Fruit fly (Drosophila melanogaster): Measurements from ENCODE around the gene Brf.

DNA sequence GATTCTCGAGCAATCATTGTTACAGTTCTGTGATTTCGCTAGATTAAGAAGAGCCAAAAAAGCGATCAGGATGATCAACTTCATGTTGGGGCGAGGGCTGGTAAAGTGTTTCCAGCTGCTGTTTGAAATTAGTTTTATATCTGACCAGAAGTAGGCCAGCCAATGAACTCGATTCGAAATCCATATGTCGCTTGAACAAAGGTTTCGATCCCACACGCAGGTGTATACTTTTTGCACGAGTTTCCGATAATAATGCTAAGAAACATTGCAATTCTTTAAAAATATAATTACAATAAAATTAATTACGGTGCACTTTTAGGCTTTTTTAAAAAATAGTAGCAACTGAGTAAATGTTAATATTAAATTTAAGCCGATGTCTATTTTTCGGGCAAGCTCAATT is 12.5 kb upstream of the Brf start, which contains the start of gene CG34280:
- TF ChIP-seq Hr96 (GFP tag; optimal IDR thresholded peaks at IDR 0.05) (no peak), ovo (GFP tag; optimal IDR thresholded peaks at IDR 0.05) (no peak), cic (GFP tag; optimal IDR thresholded peaks at IDR 0.05) (no peak), CG11617 (GFP tag; optimal IDR thresholded peaks at IDR 0.05) (no peak), pad (GFP tag; optimal IDR thresholded peaks at IDR 0.05) (no peak), cnc (optimal IDR thresholded peaks at IDR 0.05) (no peak)
